Worm (Caenorhabditis elegans) whole organism, mixed stage, embryonic: Measurements from ENCODE around the gene unc-42.

Experiments
- M03D4.4 ChIP-seq: sonication (generic microtip); optimal IDR thresholded peaks from 2 replicates; lab custom pipeline; 2017; ENCODE audit warnings: mild to moderate bottlenecking, missing genetic modification characterization, missing compliant biosample characterization
- bed-3 ChIP-seq: fragments of 200-800 bp; sonication (Bioruptor generic); optimal IDR thresholded peaks from 3 replicates; lab custom pipeline; 2018; ENCODE audit warnings: mild to moderate bottlenecking, missing genetic modification characterization, moderate library complexity, missing compliant biosample characterization
- ceh-39 ChIP-seq: fragments of 150-350 bp; optimal IDR thresholded peaks from 2 replicates; lab custom pipeline; 2014; ENCODE audit warnings: missing biosample characterization, missing genetic modification characterization
- ceh-43 ChIP-seq: fragments of 200-800 bp; sonication (Bioruptor generic); optimal IDR thresholded peaks from 2 replicates; lab custom pipeline; 2018; ENCODE audit warnings: mild to moderate bottlenecking, missing genetic modification characterization, moderate library complexity, missing compliant biosample characterization
- ceh-83 ChIP-seq: fragments of 200-800 bp; sonication (Bioruptor generic); optimal IDR thresholded peaks from 2 replicates; lab custom pipeline; 2018; ENCODE audit warnings: mild to moderate bottlenecking, missing genetic modification characterization, missing compliant biosample characterization
- ces-1 ChIP-seq: fragments of 150-350 bp; optimal IDR thresholded peaks from 2 replicates; lab custom pipeline; 2014; ENCODE audit warnings: missing biosample characterization, missing genetic modification reagents, missing genetic modification characterization
- cnd-1 ChIP-seq: fragments of 200-800 bp; sonication (Bioruptor generic); optimal IDR thresholded peaks from 2 replicates; lab custom pipeline; 2018; ENCODE audit warnings: mild to moderate bottlenecking, missing genetic modification characterization, missing compliant biosample characterization
- drap-1 ChIP-seq: fragments of 200-800 bp; sonication (Bioruptor generic); optimal IDR thresholded peaks from 3 replicates; lab custom pipeline; 2018; ENCODE audit warnings: mild to moderate bottlenecking, missing genetic modification characterization, missing compliant biosample characterization
- elt-1 ChIP-seq: sonication (generic microtip); optimal IDR thresholded peaks from 2 replicates; lab custom pipeline; 2017; ENCODE audit warnings: missing genetic modification characterization, mild to moderate bottlenecking, missing compliant biosample characterization, antibody characterized with exemption, moderate library complexity, borderline replicate concordance; ENCODE audit not compliant: insufficient read depth
- elt-3 ChIP-seq: fragments of 150-350 bp; optimal IDR thresholded peaks from 2 replicates; lab custom pipeline; 2014; ENCODE audit warnings: missing biosample characterization, missing genetic modification characterization
- flh-1 ChIP-seq: fragments of 200-800 bp; sonication (Bioruptor generic); optimal IDR thresholded peaks from 2 replicates; lab custom pipeline; 2018; ENCODE audit warnings: mild to moderate bottlenecking, missing genetic modification characterization, moderate library complexity, missing compliant biosample characterization
- hlh-1 ChIP-seq: fragments of 150-350 bp; optimal IDR thresholded peaks from 2 replicates; lab custom pipeline; 2014; ENCODE audit warnings: missing biosample characterization, missing genetic modification reagents, missing genetic modification characterization
- lin-13 ChIP-seq: fragments of 150-350 bp; optimal IDR thresholded peaks from 2 replicates; lab custom pipeline; 2014; ENCODE audit warnings: missing biosample characterization, missing genetic modification characterization
- lsy-2 ChIP-seq: fragments of 150-350 bp; optimal IDR thresholded peaks from 2 replicates; lab custom pipeline; 2014; ENCODE audit warnings: missing biosample characterization, missing genetic modification characterization
- mab-5 ChIP-seq: fragments of 150-350 bp; optimal IDR thresholded peaks from 2 replicates; lab custom pipeline; 2014; ENCODE audit warnings: missing biosample characterization, missing genetic modification characterization
- mep-1 ChIP-seq: fragments of 150-350 bp; optimal IDR thresholded peaks from 2 replicates; lab custom pipeline; 2017; ENCODE audit warnings: missing biosample characterization, missing genetic modification reagents, missing genetic modification characterization, inconsistent platforms
- mls-2 ChIP-seq: sonication (generic microtip); optimal IDR thresholded peaks from 2 replicates; lab custom pipeline; 2016; ENCODE audit warnings: mild to moderate bottlenecking, missing genetic modification characterization, moderate library complexity, missing compliant biosample characterization
- nhr-12 ChIP-seq: fragments of 150-350 bp; optimal IDR thresholded peaks from 2 replicates; lab custom pipeline; 2014; ENCODE audit warnings: missing biosample characterization, missing genetic modification characterization
- nhr-2 ChIP-seq: fragments of 150-350 bp; optimal IDR thresholded peaks from 2 replicates; lab custom pipeline; 2014; ENCODE audit warnings: missing biosample characterization, missing genetic modification characterization
- nhr-237 ChIP-seq: fragments of 150-350 bp; optimal IDR thresholded peaks from 2 replicates; lab custom pipeline; 2014; ENCODE audit warnings: missing biosample characterization, missing genetic modification characterization
- nhr-28 ChIP-seq: fragments of 150-350 bp; optimal IDR thresholded peaks from 2 replicates; lab custom pipeline; 2014; ENCODE audit warnings: missing biosample characterization, missing genetic modification characterization
- nhr-76 ChIP-seq: sonication (generic microtip); optimal IDR thresholded peaks from 2 replicates; lab custom pipeline; 2017; ENCODE audit warnings: missing biosample characterization, missing genetic modification characterization
- sem-2 ChIP-seq: fragments of 200-800 bp; sonication (Bioruptor generic); optimal IDR thresholded peaks from 2 replicates; lab custom pipeline; 2018; ENCODE audit warnings: mild to moderate bottlenecking, missing genetic modification characterization, missing compliant biosample characterization
- snpc-4 ChIP-seq: fragments of 150-350 bp; optimal IDR thresholded peaks from 2 replicates; lab custom pipeline; 2014; ENCODE audit warnings: missing biosample characterization, missing genetic modification characterization
- sptf-1 ChIP-seq: sonication (generic microtip); optimal IDR thresholded peaks from 2 replicates; lab custom pipeline; 2017; ENCODE audit warnings: mild to moderate bottlenecking, missing genetic modification characterization, moderate library complexity, missing compliant biosample characterization
- tbx-8 ChIP-seq: fragments of 200-800 bp; sonication (Bioruptor generic); optimal IDR thresholded peaks from 2 replicates; lab custom pipeline; 2018; ENCODE audit warnings: mild to moderate bottlenecking, missing genetic modification characterization, moderate library complexity, missing compliant biosample characterization
- unc-39 ChIP-seq: fragments of 150-350 bp; optimal IDR thresholded peaks from 2 replicates; lab custom pipeline; 2014; ENCODE audit warnings: missing biosample characterization, missing genetic modification characterization
- unc-62 ChIP-seq: fragments of 150-350 bp; optimal IDR thresholded peaks from 2 replicates; lab custom pipeline; 2014; ENCODE audit warnings: missing biosample characterization, missing genetic modification reagents, missing genetic modification characterization
- zip-8 ChIP-seq: fragments of 150-350 bp; optimal IDR thresholded peaks from 2 replicates; lab custom pipeline; 2014; ENCODE audit warnings: missing biosample characterization, missing genetic modification characterization
- ztf-11 ChIP-seq: fragments of 150-350 bp; optimal IDR thresholded peaks from 2 replicates; lab custom pipeline; 2014; ENCODE audit warnings: missing biosample characterization, missing genetic modification characterization

Gene unc-42

DNA sequence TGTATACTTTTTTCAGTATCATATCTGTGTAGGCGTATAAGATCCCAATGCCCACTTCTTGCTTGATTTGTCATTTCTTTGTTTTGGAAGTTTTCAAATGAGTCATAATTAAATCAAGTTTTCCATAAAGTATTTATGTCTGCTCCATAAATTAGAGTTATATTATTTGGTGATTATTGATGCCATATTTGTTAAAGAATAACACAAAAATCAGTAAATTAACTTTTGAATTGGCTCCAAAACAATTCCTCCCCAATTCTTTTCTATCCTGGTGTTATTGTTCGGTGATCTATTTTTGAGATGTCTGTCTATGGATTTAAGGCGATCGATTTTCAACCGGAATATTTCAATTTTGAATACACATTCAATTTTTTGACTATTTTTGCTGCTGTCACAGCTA lies 36.0 kb upstream of the unc-42 start, which contains the start of gene sru-37:
Gene sru-37, plus strand, starts transcription at position 301 of the 400 bp plus-strand sequence.
- no peak for TF ChIP-seq drap-1 (GFP tag; lab: Kevin White, UChicago)
- TF ChIP-seq elt-1 (tag; lab: Kevin White, UChicago), result no peak
- no peak for TF ChIP-seq ceh-83 (GFP tag; lab: Kevin White, UChicago)

DNA sequence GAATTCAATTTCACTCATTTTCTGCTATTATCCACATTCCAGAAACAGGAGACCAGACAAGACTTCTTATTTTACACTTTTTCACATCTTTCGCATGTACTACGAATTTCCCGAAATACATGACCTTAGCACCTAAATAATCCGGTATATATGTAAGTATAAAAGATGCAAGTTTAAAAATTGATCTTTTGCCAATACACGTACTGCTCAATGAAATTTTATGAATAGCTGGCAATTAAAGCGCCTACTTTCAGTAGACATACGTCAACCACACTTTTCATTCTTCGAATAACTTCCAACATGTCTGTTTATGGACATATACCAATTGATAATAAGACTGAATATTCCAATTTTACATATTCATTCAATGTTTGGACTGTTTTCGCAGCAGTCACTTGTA lies 34.0 kb upstream of the unc-42 start, which contains the start of gene sru-39:
Gene sru-39, plus strand, starts transcription at position 301 of the 400 bp plus-strand sequence.
- TF ChIP-seq M03D4.4 (tag; lab: Kevin White, UChicago) (no peak), hlh-1 (tag; lab: Kevin White, UChicago) (no peak), cnd-1 (tag; lab: Kevin White, UChicago) (no peak), nhr-28 (tag; lab: Kevin White, UChicago) (no peak), tbx-8 (GFP tag; lab: Kevin White, UChicago) (no peak), ztf-11 (tag; lab: Kevin White, UChicago) (no peak), drap-1 (GFP tag; lab: Kevin White, UChicago) (no peak), mep-1 (tag; lab: Kevin White, UChicago) (no peak), elt-1 (tag; lab: Kevin White, UChicago) (no peak), ceh-83 (GFP tag; lab: Kevin White, UChicago) (no peak), mab-5 (tag; lab: Kevin White, UChicago) (no peak), flh-1 (no peak), sptf-1 (tag; lab: Kevin White, UChicago) (no peak), sem-2 (GFP tag; lab: Kevin White, UChicago) (no peak), ceh-43 (GFP tag; lab: Kevin White, UChicago) (no peak), ceh-39 (tag; lab: Kevin White, UChicago) (no peak), nhr-2 (tag; lab: Kevin White, UChicago) (no peak)

DNA sequence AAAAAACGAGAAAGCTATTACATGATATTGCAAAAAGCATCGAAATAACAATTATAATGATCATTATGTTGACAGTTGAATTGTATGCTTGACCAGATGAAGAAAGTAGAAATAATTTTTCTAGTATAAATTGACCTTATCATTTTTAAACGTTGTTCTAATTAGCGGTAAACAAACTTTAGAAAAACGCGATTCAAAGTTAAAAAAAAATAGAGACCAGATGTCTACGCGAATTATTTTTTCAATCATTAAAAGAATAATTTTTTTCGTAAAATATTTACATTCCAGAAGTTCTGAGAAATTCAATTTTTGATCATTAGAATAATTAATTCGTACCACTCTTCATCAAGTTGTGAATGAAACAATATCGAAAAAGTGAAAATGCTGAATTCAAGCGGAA lies 32.8 kb upstream of the unc-42 start, which contains the start of gene F46B6.10:
Gene F46B6.10, minus strand, starts transcription at position 101 of the 400 bp plus-strand sequence.
- TF ChIP-seq zip-8 (tag; lab: Kevin White, UChicago) (no peak), nhr-76 (no peak), ceh-83 (GFP tag; lab: Kevin White, UChicago) (no peak), ceh-39 (tag; lab: Kevin White, UChicago) (no peak), mab-5 (tag; lab: Kevin White, UChicago) (no peak), unc-39 (tag; lab: Kevin White, UChicago) (no peak), nhr-28 (tag; lab: Kevin White, UChicago) (no peak)

DNA sequence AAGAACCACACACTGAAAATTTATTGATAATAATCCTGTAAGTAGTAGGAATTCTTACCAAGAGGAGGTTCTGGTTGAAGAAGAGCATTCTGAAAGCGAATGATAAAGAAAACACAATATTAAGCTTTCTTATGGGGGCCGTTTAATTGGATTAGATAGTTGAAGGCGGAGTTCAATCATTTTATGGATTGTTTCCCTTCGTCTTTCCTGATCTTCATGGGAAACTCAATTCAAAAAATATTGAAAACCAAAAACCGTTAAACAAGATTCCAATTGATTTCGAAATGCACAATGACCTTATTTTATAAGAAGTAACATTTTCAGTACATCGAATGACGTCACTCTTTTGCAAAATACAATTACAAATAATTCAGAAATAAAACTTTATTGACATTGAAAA lies 29.9 kb upstream of the unc-42 start, which contains the start of gene F46B6.13:
Gene F46B6.13, minus strand, starts transcription at position 101 of the 400 bp plus-strand sequence.
- TF ChIP-seq elt-1 (tag; lab: Kevin White, UChicago) (no peak), mls-2 (tag; lab: Kevin White, UChicago) (no peak), unc-62 (GFP tag; lab: Kevin White, UChicago) (no peak), nhr-12 (tag; lab: Kevin White, UChicago) (no peak), sem-2 (GFP tag; lab: Kevin White, UChicago) (no peak), ces-1 (GFP tag; lab: Kevin White, UChicago) (no peak), lsy-2 (tag; lab: Kevin White, UChicago) (no peak), snpc-4 (tag; lab: Kevin White, UChicago) (no peak)
- TF ChIP-seq, all 35 proteins: peak for 0

DNA sequence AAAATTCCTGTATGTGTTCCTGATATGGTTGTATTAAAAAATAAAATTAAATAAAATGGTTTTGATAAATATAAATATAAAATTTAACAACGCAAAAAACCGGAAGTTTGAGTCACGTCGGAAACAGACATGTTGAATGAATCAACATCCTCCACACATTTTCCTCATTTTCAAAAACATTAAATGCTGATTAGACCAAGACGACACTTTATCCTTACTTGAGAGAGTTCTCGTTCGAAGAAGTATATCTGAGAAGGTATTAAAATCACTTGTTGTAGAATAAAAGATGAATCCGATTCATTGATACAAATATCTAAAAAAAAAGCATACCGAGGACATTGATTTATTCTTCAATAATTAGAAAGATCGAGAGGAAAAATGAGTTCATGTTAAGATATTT lies 29.0 kb upstream of the unc-42 start:
- TF ChIP-seq mls-2 (tag; lab: Kevin White, UChicago) (no peak), nhr-28 (tag; lab: Kevin White, UChicago) (no peak), nhr-12 (tag; lab: Kevin White, UChicago) (no peak), flh-1 (no peak), nhr-76 (no peak), bed-3 (no peak), sptf-1 (tag; lab: Kevin White, UChicago) (no peak), drap-1 (GFP tag; lab: Kevin White, UChicago) (no peak), elt-3 (tag; lab: Kevin White, UChicago) (no peak), cnd-1 (tag; lab: Kevin White, UChicago) (no peak), lin-13 (tag; lab: Kevin White, UChicago) (no peak), elt-1 (tag; lab: Kevin White, UChicago) (no peak), ceh-83 (GFP tag; lab: Kevin White, UChicago) (no peak), nhr-237 (no peak), M03D4.4 (tag; lab: Kevin White, UChicago) (no peak), ceh-43 (GFP tag; lab: Kevin White, UChicago) (no peak)
